Worm (Caenorhabditis elegans): ENCODE measurements around the gene F37A4.1.

DNA sequence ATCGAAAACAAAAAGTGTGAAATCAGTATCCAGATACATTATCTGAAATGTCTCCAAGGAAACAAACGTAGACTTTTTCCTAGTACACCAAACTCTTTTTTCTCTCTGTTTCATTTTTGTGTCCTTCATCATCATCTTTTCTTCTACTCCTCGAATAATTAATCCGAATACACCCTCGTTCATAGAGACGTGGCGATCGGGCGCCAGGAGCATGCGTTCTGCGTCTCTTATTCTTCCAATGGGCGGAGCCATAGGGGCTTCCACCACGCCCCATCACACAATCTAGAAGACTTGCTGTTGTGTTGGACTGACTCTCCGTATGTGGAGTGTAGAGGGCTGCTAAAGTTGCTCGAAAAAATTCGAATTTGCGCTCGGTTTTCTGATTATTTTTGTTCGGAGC is 47.7 kb upstream of the F37A4.1 start, which contains the start of gene rbf-1:
- TF ChIP-seq W03F9.2 (tag; optimal IDR thresholded peaks at IDR 0.05) (no peak), him-1 (tag; optimal IDR thresholded peaks at IDR 0.05) (no peak)

Measured in whole organism, L4/young adult.